Fruit fly (Drosophila melanogaster): ENCODE results near the gene ac.

DNA sequence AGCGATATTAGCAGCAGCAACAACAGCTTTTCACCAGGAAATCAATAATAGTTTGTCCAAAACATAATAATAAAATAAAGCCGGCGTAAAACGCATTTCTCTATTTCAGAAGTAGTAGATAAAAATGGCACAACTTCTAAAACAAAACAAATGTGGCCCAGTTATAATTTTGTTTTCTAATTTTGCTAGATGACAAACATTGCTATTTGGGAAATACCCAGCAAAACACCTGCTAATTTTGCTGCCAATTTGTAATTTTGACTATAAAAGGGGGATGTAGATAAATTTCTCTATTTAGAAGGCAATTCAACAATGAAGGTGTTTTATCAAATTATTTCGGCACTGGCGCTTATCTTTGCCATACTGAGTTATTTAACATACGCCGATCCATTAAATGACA is 17.1 kb upstream of the ac start, which contains the start of gene CG43182:
- TF ChIP-seq CTCF (optimal IDR thresholded peaks at IDR 0.05) (no peak), CG8478 (optimal IDR thresholded peaks at IDR 0.05) (no peak)

All from S2 (cell line).